Worm (Caenorhabditis elegans): Measurements from ENCODE around the gene srd-11.

The srd-11 gene

DNA sequence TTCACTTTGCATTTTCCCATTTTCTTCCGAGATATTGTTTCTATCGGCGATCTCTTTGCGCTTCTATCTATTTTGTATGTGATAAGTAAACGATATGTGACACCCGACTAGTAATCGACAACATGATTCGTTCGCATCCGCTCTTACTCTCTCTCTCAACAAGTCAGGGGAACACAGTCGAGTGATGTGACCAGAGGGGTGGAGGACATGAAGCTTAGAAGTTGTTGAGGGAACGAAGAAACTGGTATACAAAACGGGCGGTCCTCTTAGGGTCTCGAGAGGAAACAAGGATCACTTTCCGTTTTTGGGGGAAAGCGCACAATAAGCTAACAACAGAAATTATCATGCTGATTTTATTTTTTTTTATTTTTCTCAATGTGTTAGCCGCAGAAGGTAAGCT is 26.6 kb downstream of the srd-11 start, which contains the start of gene F53F4.4:
F53F4.4 (plus strand) TSS at position 301 of the 400 bp plus-strand sequence.
- TF ChIP-seq ceh-36 (tag; optimal IDR thresholded peaks at IDR 0.05) (no peak), ets-7 (tag; optimal IDR thresholded peaks at IDR 0.05) (no peak), F13C5.2 (tag; optimal IDR thresholded peaks at IDR 0.05) (no peak), tbx-37 (GFP tag; conservative IDR thresholded peaks at IDR 0.05) (no peak), hnd-1 (tag; optimal IDR thresholded peaks at IDR 0.05) (no peak)

- TF ChIP-seq ama-1 (optimal IDR thresholded peaks at IDR 0.05) (no peak), flt-1 (GFP tag; IDR thresholded peaks at IDR 0.05) (no peak), hnd-1 (tag; optimal IDR thresholded peaks at IDR 0.05) (no peak), pes-1 (GFP tag; IDR thresholded peaks at IDR 0.05) (no peak), tra-4 (tag; optimal IDR thresholded peaks at IDR 0.05) (no peak)
Measured at ce11 chrV:13591504-13592174, 28.0 kb downstream of the srd-11 start, which contains the start of gene tbcb-1. TSS of gene tbcb-1 (plus strand) at chrV:13592124.

DNA sequence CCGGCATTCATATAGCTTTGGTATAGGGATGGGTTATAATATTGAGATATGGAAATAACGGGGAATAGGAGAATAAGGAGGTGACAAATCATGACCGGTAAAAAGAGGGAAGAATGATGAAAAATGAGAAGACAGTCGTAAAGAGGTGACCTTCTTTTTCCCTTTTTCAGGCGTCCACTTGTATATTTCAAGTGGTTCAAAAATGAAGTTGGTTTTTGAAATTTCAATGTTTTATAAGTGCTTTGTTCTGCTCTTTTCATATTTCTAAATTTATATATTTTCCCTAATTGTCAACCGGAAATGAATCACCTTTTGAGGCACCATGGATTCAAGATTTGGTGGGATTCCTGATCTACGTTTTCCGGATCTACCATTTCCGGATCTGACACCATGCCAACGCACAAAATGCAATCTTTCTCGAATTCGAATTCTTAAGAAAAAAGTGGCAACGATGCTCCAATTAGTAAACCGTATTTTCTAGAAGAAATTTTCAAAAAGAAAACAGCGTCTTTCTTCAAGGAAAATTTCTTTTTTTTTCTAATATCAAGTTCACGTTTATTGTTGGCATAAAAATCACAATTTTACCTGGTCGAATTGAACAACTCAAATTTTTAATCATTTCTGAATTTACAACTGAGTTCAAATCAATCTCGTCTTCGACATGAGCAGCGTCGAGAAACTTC is 30.0 kb downstream of the srd-11 start, which contains the start of the genes F53F4.2 and F53F4.18:
F53F4.2 (minus strand) TSS at position 101 of the 683 bp plus-strand sequence.
F53F4.18 (plus strand) TSS at position 633 of the 683 bp plus-strand sequence.
- TF ChIP-seq B0310.2 (tag; optimal IDR thresholded peaks at IDR 0.05), result no peak
- TF ChIP-seq F13C5.2 (tag; optimal IDR thresholded peaks at IDR 0.05), result no peak
- TF ChIP-seq aly-1 (tag; optimal IDR thresholded peaks at IDR 0.05), result no peak
- no peak for TF ChIP-seq pes-1 (GFP tag; IDR thresholded peaks at IDR 0.05)
- TF ChIP-seq ama-1 (optimal IDR thresholded peaks at IDR 0.05), result no peak

DNA sequence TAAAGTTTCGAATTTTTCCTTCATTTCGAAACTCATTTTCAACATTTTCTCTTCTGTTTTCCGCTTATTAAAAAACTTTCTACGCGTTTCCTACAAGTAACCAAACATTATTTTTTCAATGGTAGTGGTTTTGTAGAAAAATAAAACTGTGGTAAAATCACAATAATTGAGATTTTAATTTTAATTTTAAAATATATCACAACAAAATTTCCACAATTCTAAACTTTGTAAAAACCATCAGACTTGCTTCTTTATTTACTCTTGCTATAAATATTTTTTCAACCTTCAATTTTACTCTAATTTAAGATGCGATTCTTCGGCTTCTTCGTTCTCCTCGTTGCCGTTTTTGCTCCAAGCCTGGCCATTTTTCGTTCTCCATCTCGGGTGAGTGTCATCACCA is 31.8 kb downstream of the srd-11 start, which contains the start of gene F53F4.17:
F53F4.17 (plus strand) TSS at position 301 of the 400 bp plus-strand sequence.
- TF ChIP-seq flt-1 (GFP tag; IDR thresholded peaks at IDR 0.05) (no peak), aly-1 (tag; optimal IDR thresholded peaks at IDR 0.05) (no peak), ama-1 (optimal IDR thresholded peaks at IDR 0.05) (no peak), F13C5.2 (tag; optimal IDR thresholded peaks at IDR 0.05) (no peak), tbx-37 (GFP tag; conservative IDR thresholded peaks at IDR 0.05) (no peak), sea-1 (GFP tag; conservative IDR thresholded peaks at IDR 0.05) (no peak)

- no peak for TF ChIP-seq ceh-13 (GFP tag; optimal IDR thresholded peaks at IDR 0.05)
- no peak for TF ChIP-seq tbx-37 (GFP tag; conservative IDR thresholded peaks at IDR 0.05)
- no peak for TF ChIP-seq ceh-36 (tag; optimal IDR thresholded peaks at IDR 0.05)
- TF ChIP-seq ets-7 (tag; optimal IDR thresholded peaks at IDR 0.05), result no peak
- TF ChIP-seq B0310.2 (tag; optimal IDR thresholded peaks at IDR 0.05), result no peak
- no peak for TF ChIP-seq hmg-4 (GFP tag; optimal IDR thresholded peaks at IDR 0.05)
- no peak for TF ChIP-seq pes-1 (GFP tag; IDR thresholded peaks at IDR 0.05)
- TF ChIP-seq hnd-1 (tag; optimal IDR thresholded peaks at IDR 0.05), result no peak
- TF ChIP-seq tbx-11 (GFP tag; IDR thresholded peaks at IDR 0.05), result no peak
- no peak for TF ChIP-seq sea-1 (GFP tag; conservative IDR thresholded peaks at IDR 0.05)
- no peak for TF ChIP-seq aly-1 (tag; optimal IDR thresholded peaks at IDR 0.05)
- TF ChIP-seq F13C5.2 (tag; optimal IDR thresholded peaks at IDR 0.05), result no peak
- TF ChIP-seq tra-4 (tag; optimal IDR thresholded peaks at IDR 0.05), result no peak
- no peak for TF ChIP-seq scrt-1 (GFP tag; IDR thresholded peaks at IDR 0.05)
Measured at ce11 chrV:13584484-13584883, 35.2 kb downstream of the srd-11 start, which contains the start of gene F53F4.1. TSS of gene F53F4.1 (plus strand) at chrV:13584784.

DNA sequence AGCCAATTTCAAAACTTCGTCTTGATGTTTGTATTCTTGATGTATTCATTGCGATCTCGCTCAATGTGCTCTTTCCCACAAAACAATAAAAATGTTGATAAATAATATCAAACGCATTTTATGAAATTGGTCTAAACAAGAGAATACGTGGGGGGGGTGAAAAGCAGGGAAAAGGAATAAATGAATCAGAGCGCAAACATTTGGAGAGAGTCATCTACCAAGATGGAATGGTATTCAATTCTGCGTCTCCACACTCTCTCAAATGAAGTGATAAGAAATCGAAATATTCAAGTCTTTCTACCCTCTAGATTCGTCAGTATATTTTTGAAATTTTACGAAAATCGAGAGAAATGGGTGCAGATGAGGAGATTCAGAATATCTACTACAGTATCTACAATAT is 39.0 kb downstream of the srd-11 start, which contains the start of gene C50B8.5:
C50B8.5 (plus strand) TSS at position 273 of the 400 bp plus-strand sequence.
- TF ChIP-seq hmg-4 (GFP tag; optimal IDR thresholded peaks at IDR 0.05), result no peak
- TF ChIP-seq F13C5.2 (tag; optimal IDR thresholded peaks at IDR 0.05), result no peak
- TF ChIP-seq hnd-1 (tag; optimal IDR thresholded peaks at IDR 0.05), result no peak
- TF ChIP-seq tra-4 (tag; optimal IDR thresholded peaks at IDR 0.05), result no peak
- no peak for TF ChIP-seq ceh-13 (GFP tag; optimal IDR thresholded peaks at IDR 0.05)
- TF ChIP-seq tbx-11 (GFP tag; IDR thresholded peaks at IDR 0.05), result no peak
- no peak for TF ChIP-seq sea-1 (GFP tag; conservative IDR thresholded peaks at IDR 0.05)
- no peak for TF ChIP-seq pes-1 (GFP tag; IDR thresholded peaks at IDR 0.05)
- no peak for TF ChIP-seq ceh-36 (tag; optimal IDR thresholded peaks at IDR 0.05)
- TF ChIP-seq ets-7 (tag; optimal IDR thresholded peaks at IDR 0.05), result no peak
- TF ChIP-seq hmbx-1 (tag; optimal IDR thresholded peaks at IDR 0.05), result no peak
- no peak for TF ChIP-seq aly-1 (tag; optimal IDR thresholded peaks at IDR 0.05)

- TF ChIP-seq sea-1 (GFP tag; conservative IDR thresholded peaks at IDR 0.05) (no peak), pes-1 (GFP tag; IDR thresholded peaks at IDR 0.05) (no peak), B0310.2 (tag; optimal IDR thresholded peaks at IDR 0.05) (no peak), F13C5.2 (tag; optimal IDR thresholded peaks at IDR 0.05) (no peak), tbx-37 (GFP tag; conservative IDR thresholded peaks at IDR 0.05) (no peak)
Measured at ce11 chrV:13578637-13579036, 41.0 kb downstream of the srd-11 start, which contains the start of gene C50B8.6. TSS of gene C50B8.6 (plus strand) at chrV:13578972.

DNA sequence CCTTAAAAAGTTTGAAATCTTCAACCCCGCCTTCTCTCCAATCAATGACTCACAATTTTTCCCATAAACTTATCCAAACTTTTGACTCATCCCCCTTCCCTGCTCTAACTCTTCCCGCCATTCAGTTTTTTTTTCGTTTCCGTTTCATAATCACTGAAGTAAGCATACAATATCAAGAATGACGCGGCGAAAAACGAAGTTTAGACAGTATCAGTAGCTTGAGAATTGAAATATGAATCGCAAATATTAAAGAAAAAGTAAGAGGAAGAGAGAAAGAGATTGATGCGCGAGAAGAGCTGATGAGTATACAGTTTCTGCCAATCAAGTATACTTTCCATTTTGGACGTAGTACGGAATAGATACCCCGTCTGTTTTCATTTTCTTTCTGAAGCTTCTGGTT is 42.2 kb downstream of the srd-11 start:
- TF ChIP-seq ama-1 (optimal IDR thresholded peaks at IDR 0.05) (no peak), B0310.2 (tag; optimal IDR thresholded peaks at IDR 0.05) (no peak), tra-4 (tag; optimal IDR thresholded peaks at IDR 0.05) (no peak), hnd-1 (tag; optimal IDR thresholded peaks at IDR 0.05) (no peak), sea-1 (GFP tag; conservative IDR thresholded peaks at IDR 0.05) (no peak), pes-1 (GFP tag; IDR thresholded peaks at IDR 0.05) (no peak), flt-1 (GFP tag; IDR thresholded peaks at IDR 0.05) (no peak), tbx-11 (GFP tag; IDR thresholded peaks at IDR 0.05) (no peak), F13C5.2 (tag; optimal IDR thresholded peaks at IDR 0.05) (no peak), aly-1 (tag; optimal IDR thresholded peaks at IDR 0.05) (no peak)

Measured in whole organism, early embryonic.